Fruit fly (Drosophila melanogaster): ENCODE results near the gene mtd.
A peak's percentile ranks its signal among the peaks of the same experiment; 100 is the strongest.

Gene mtd

dm6 chr3R:5257147-5257487, 93.1 kb downstream of the mtd start:
- TF ChIP-seq CG15710 (tag; optimal IDR thresholded peaks at IDR 0.05) (no peak), CG12605 (GFP tag; IDR thresholded peaks at IDR 0.05) (no peak), CG10348 (GFP tag; IDR thresholded peaks at IDR 0.05) (no peak), CG4496 (GFP tag; IDR thresholded peaks at IDR 0.05) (peak; percentile 14; the same call in 1 of the 3 replicates), gl (tag; optimal IDR thresholded peaks at IDR 0.05) (no peak), Ets98B (GFP tag; IDR thresholded peaks at IDR 0.05) (no peak)

dm6 chr3R:5256462-5257146, 93.6 kb downstream of the mtd start, which contains the start of the genes Enoph and Hph:
Gene Enoph, minus strand, starts transcription at chr3R:5256681.
Gene Hph, plus strand, starts transcription at chr3R:5257037.
- TF ChIP-seq Pif1A (GFP tag; optimal IDR thresholded peaks at IDR 0.05) = peak; percentile 31
- peak; percentile 73 for TF ChIP-seq CG4496 (GFP tag; IDR thresholded peaks at IDR 0.05)
- no peak for TF ChIP-seq gl (tag; optimal IDR thresholded peaks at IDR 0.05)
- TF ChIP-seq D1 (tag; optimal IDR thresholded peaks at IDR 0.05) = no peak
- peak; percentile 78 for TF ChIP-seq fd96Ca (GFP tag; IDR thresholded peaks at IDR 0.05)
- no peak for TF ChIP-seq CG14655 (GFP tag; optimal IDR thresholded peaks at IDR 0.05)
- TF ChIP-seq CG13204 (GFP tag; optimal IDR thresholded peaks at IDR 0.05) = no peak
- no peak for TF ChIP-seq EcR (GFP tag; optimal IDR thresholded peaks at IDR 0.05)
- TF ChIP-seq CG12605 (GFP tag; IDR thresholded peaks at IDR 0.05) = 0 out of 2 replicates have a peak, but pooled peaks have one; percentile 9
- TF ChIP-seq Ets98B (GFP tag; IDR thresholded peaks at IDR 0.05) = no peak
- TF ChIP-seq CG8301 (tag; optimal IDR thresholded peaks at IDR 0.05) = peak; percentile 50
- TF ChIP-seq CG9948 (tag; optimal IDR thresholded peaks at IDR 0.05) = peak; percentile 46
- peak; percentile 52 for TF ChIP-seq Snoo (tag; optimal IDR thresholded peaks at IDR 0.05)
- 0 out of 2 replicates have a peak, but pooled peaks have one; percentile 25 for TF ChIP-seq CG32121 (GFP tag; IDR thresholded peaks at IDR 0.05)
- TF ChIP-seq Pif1B (GFP tag; optimal IDR thresholded peaks at IDR 0.05) = peak; percentile 54
- TF ChIP-seq rn (GFP tag; IDR thresholded peaks at IDR 0.05) = no peak
- TF ChIP-seq CG10348 (GFP tag; IDR thresholded peaks at IDR 0.05) = no peak
- TF ChIP-seq CG17806 (tag; optimal IDR thresholded peaks at IDR 0.05) = peak; percentile 58
- TF ChIP-seq CG15710 (tag; optimal IDR thresholded peaks at IDR 0.05) = peak; percentile 69
- TF ChIP-seq CG34367 (tag; optimal IDR thresholded peaks at IDR 0.05) = peak; percentile 52
- peak; percentile 63 for TF ChIP-seq CG8159 (tag; optimal IDR thresholded peaks at IDR 0.05)

dm6 chr3R:5252853-5253252, 97.4 kb downstream of the mtd start, which contains the start of gene CG1113:
Gene CG1113, plus strand, starts transcription at chr3R:5253153.
- TF ChIP-seq CG8159 (tag; optimal IDR thresholded peaks at IDR 0.05) = no peak
- no peak for TF ChIP-seq CG10348 (GFP tag; IDR thresholded peaks at IDR 0.05)
- TF ChIP-seq fd96Ca (GFP tag; IDR thresholded peaks at IDR 0.05) = no peak

- TF ChIP-seq Snoo (tag; optimal IDR thresholded peaks at IDR 0.05) (no peak), D1 (tag; optimal IDR thresholded peaks at IDR 0.05) (no peak), Ets98B (GFP tag; IDR thresholded peaks at IDR 0.05) (peak; percentile 30; the same call in 1 of the 2 replicates), EcR (GFP tag; optimal IDR thresholded peaks at IDR 0.05) (peak; percentile 26), CG17806 (tag; optimal IDR thresholded peaks at IDR 0.05) (no peak), CG9948 (tag; optimal IDR thresholded peaks at IDR 0.05) (no peak), CG13204 (GFP tag; optimal IDR thresholded peaks at IDR 0.05) (peak; percentile 30), gl (tag; optimal IDR thresholded peaks at IDR 0.05) (no peak), Pif1A (GFP tag; optimal IDR thresholded peaks at IDR 0.05) (no peak), CG32121 (GFP tag; IDR thresholded peaks at IDR 0.05) (peak; percentile 26; the same call in 1 of the 2 replicates), CG15710 (tag; optimal IDR thresholded peaks at IDR 0.05) (no peak), CG34367 (tag; optimal IDR thresholded peaks at IDR 0.05) (no peak), Pif1B (GFP tag; optimal IDR thresholded peaks at IDR 0.05) (no peak), CG4496 (GFP tag; IDR thresholded peaks at IDR 0.05) (peak; percentile 57), CG10348 (GFP tag; IDR thresholded peaks at IDR 0.05) (no peak), rn (GFP tag; IDR thresholded peaks at IDR 0.05) (no peak), CG14655 (GFP tag; optimal IDR thresholded peaks at IDR 0.05) (no peak), CG12605 (GFP tag; IDR thresholded peaks at IDR 0.05) (peak; percentile 39; the same call in 1 of the 2 replicates), CG8159 (tag; optimal IDR thresholded peaks at IDR 0.05) (peak; percentile 29), fd96Ca (GFP tag; IDR thresholded peaks at IDR 0.05) (no peak), CG8301 (tag; optimal IDR thresholded peaks at IDR 0.05) (no peak)
Measured at dm6 chr3R:5251243-5251865, 98.9 kb downstream of the mtd start, which contains the start of gene CtsF. Gene CtsF, minus strand, starts transcription at chr3R:5251745.

dm6 chr3R:5250530-5251242, 99.6 kb downstream of the mtd start:
- peak; percentile 74 for TF ChIP-seq CG14655 (GFP tag; optimal IDR thresholded peaks at IDR 0.05)
- TF ChIP-seq CG4496 (GFP tag; IDR thresholded peaks at IDR 0.05) = peak; percentile 81
- peak; percentile 66 for TF ChIP-seq CG17806 (tag; optimal IDR thresholded peaks at IDR 0.05)
- peak; percentile 57 for TF ChIP-seq CG9948 (tag; optimal IDR thresholded peaks at IDR 0.05)
- peak; percentile 67 for TF ChIP-seq CG8301 (tag; optimal IDR thresholded peaks at IDR 0.05)
- TF ChIP-seq EcR (GFP tag; optimal IDR thresholded peaks at IDR 0.05) = peak; percentile 64
- no peak for TF ChIP-seq CG12605 (GFP tag; IDR thresholded peaks at IDR 0.05)
- peak; percentile 53 for TF ChIP-seq CG15710 (tag; optimal IDR thresholded peaks at IDR 0.05)
- no peak for TF ChIP-seq CG13204 (GFP tag; optimal IDR thresholded peaks at IDR 0.05)
- TF ChIP-seq Ets98B (GFP tag; IDR thresholded peaks at IDR 0.05) = peak; percentile 76
- peak; percentile 26 for TF ChIP-seq Snoo (tag; optimal IDR thresholded peaks at IDR 0.05)
- TF ChIP-seq fd96Ca (GFP tag; IDR thresholded peaks at IDR 0.05) = peak; percentile 70; the same call in 2 of the 3 replicates
- TF ChIP-seq CG32121 (GFP tag; IDR thresholded peaks at IDR 0.05) = peak; percentile 52
- TF ChIP-seq Pif1B (GFP tag; optimal IDR thresholded peaks at IDR 0.05) = peak; percentile 69
- peak; percentile 78 for TF ChIP-seq Pif1A (GFP tag; optimal IDR thresholded peaks at IDR 0.05)
- TF ChIP-seq CG34367 (tag; optimal IDR thresholded peaks at IDR 0.05) = peak; percentile 55
- TF ChIP-seq CG8159 (tag; optimal IDR thresholded peaks at IDR 0.05) = peak; percentile 28
- no peak for TF ChIP-seq CG10348 (GFP tag; IDR thresholded peaks at IDR 0.05)
- no peak for TF ChIP-seq rn (GFP tag; IDR thresholded peaks at IDR 0.05)

Data from whole organism, pupa.